Fruit fly (Drosophila melanogaster) whole organism, embryonic: ENCODE results near the gene kra.

Source experiments
- ATbp ChIP-seq: fragments of 200-800 bp; sonication (Bioruptor generic); optimal IDR thresholded peaks from 2 replicates; lab custom pipeline; 2017; ENCODE audit warnings: missing biosample characterization, mild to moderate bottlenecking, missing genetic modification characterization, missing genetic modification reagents
- Asciz ChIP-seq: fragments of 200-800 bp; sonication (Bioruptor generic); optimal IDR thresholded peaks from 2 replicates; lab custom pipeline; 2017; ENCODE audit warnings: missing biosample characterization, mild to moderate bottlenecking, missing genetic modification characterization, missing genetic modification reagents
- C15 ChIP-seq: fragments of 200-800 bp; sonication (Bioruptor generic); IDR thresholded peaks from 3 replicates; pipeline ENCODE4 v1.3.6; 2022; ENCODE audit warnings: missing biosample characterization, missing genetic modification characterization
- CG10431 ChIP-seq: fragments of 200-800 bp; sonication (Bioruptor generic); optimal IDR thresholded peaks from 3 replicates; lab custom pipeline; 2018; ENCODE audit warnings: missing biosample characterization, mild to moderate bottlenecking, missing genetic modification characterization
- CG10543 ChIP-seq: fragments of 200-800 bp; sonication (Bioruptor generic); optimal IDR thresholded peaks from 3 replicates; lab custom pipeline; 2017; ENCODE audit warnings: missing biosample characterization, mild to moderate bottlenecking, missing genetic modification characterization, moderate library complexity
- CG12299 ChIP-seq: fragments of 200-800 bp; sonication (Bioruptor generic); optimal IDR thresholded peaks from 2 replicates; lab custom pipeline; 2018; ENCODE audit warnings: missing biosample characterization, mild to moderate bottlenecking, missing genetic modification characterization
- CG14014 ChIP-seq: fragments of 200-800 bp; sonication (Bioruptor generic); IDR thresholded peaks from 2 replicates; pipeline ENCODE4 v1.3.6; 2022; ENCODE audit warnings: missing biosample characterization, missing genetic modification characterization
- CG14441 ChIP-seq: fragments of 200-800 bp; sonication (Bioruptor generic); IDR thresholded peaks from 2 replicates; pipeline ENCODE4 v1.3.6; 2022; ENCODE audit warnings: missing biosample characterization, missing genetic modification characterization
- CG14667 ChIP-seq: fragments of 200-800 bp; sonication (Bioruptor generic); IDR thresholded peaks from 2 replicates; pipeline ENCODE4 v1.3.6; 2022; ENCODE audit warnings: missing biosample characterization, missing genetic modification characterization
- CG16779 ChIP-seq: fragments of 200-800 bp; sonication (Bioruptor generic); IDR thresholded peaks from 2 replicates; pipeline ENCODE4 v1.3.6; 2022; ENCODE audit warnings: missing biosample characterization, missing genetic modification characterization
- CG17802 ChIP-seq: fragments of 200-800 bp; sonication (Bioruptor generic); optimal IDR thresholded peaks from 2 replicates; lab custom pipeline; 2018; ENCODE audit warnings: missing biosample characterization, mild to moderate bottlenecking, missing genetic modification characterization, moderate library complexity
- CG18476 ChIP-seq: fragments of 200-800 bp; sonication (Bioruptor generic); optimal IDR thresholded peaks from 2 replicates; lab custom pipeline; 2016; ENCODE audit warnings: missing biosample characterization, mild to moderate bottlenecking, missing genetic modification characterization
- CG2129 ChIP-seq: fragments of 200-800 bp; sonication (Bioruptor generic); IDR thresholded peaks from 2 replicates; pipeline ENCODE4 v1.3.6; 2022; ENCODE audit warnings: missing biosample characterization, missing genetic modification characterization; ENCODE audit not compliant: partially characterized antibody
- CG2875 ChIP-seq: fragments of 200-800 bp; sonication (Bioruptor generic); optimal IDR thresholded peaks from 2 replicates; lab custom pipeline; 2017; ENCODE audit warnings: missing biosample characterization, mild to moderate bottlenecking, missing genetic modification characterization, missing genetic modification reagents
- CG31441 ChIP-seq: fragments of 200-800 bp; sonication (Bioruptor generic); IDR thresholded peaks from 2 replicates; pipeline ENCODE4 v1.3.6; 2022; ENCODE audit warnings: missing biosample characterization, missing genetic modification characterization
- CG3847 ChIP-seq: fragments of 200-800 bp; sonication (Bioruptor generic); IDR thresholded peaks from 2 replicates; pipeline ENCODE4 v1.3.6; 2022; ENCODE audit warnings: missing biosample characterization, missing genetic modification characterization
- CG4328 ChIP-seq: fragments of 200-800 bp; sonication (Bioruptor generic); optimal IDR thresholded peaks from 3 replicates; lab custom pipeline; 2017; ENCODE audit warnings: missing biosample characterization, missing genetic modification reagents, missing genetic modification characterization
- CG4707 ChIP-seq: fragments of 200-800 bp; sonication (Bioruptor generic); optimal IDR thresholded peaks from 2 replicates; lab custom pipeline; 2018; ENCODE audit warnings: missing biosample characterization, mild to moderate bottlenecking, missing genetic modification characterization, moderate library complexity
- CG4854 ChIP-seq: fragments of 200-800 bp; sonication (Bioruptor generic); optimal IDR thresholded peaks from 2 replicates; lab custom pipeline; 2016; ENCODE audit warnings: missing biosample characterization, missing genetic modification characterization, inconsistent platforms
- CG5245 ChIP-seq: fragments of 200-800 bp; sonication (Bioruptor generic); optimal IDR thresholded peaks from 3 replicates; lab custom pipeline; 2016; ENCODE audit warnings: missing biosample characterization, missing genetic modification characterization
- CG7271 ChIP-seq: fragments of 200-800 bp; sonication (Bioruptor generic); optimal IDR thresholded peaks from 2 replicates; lab custom pipeline; 2018; ENCODE audit warnings: missing biosample characterization, mild to moderate bottlenecking, missing genetic modification characterization, moderate library complexity
- CG7357 ChIP-seq: fragments of 200-800 bp; sonication (Bioruptor generic); IDR thresholded peaks from 3 replicates; pipeline ENCODE4 v1.3.6; 2022; ENCODE audit warnings: missing biosample characterization, missing genetic modification characterization
- CG8089 ChIP-seq: fragments of 200-800 bp; sonication (Bioruptor generic); optimal IDR thresholded peaks from 3 replicates; lab custom pipeline; 2016; ENCODE audit warnings: missing biosample characterization, missing genetic modification characterization
- CG8359 ChIP-seq: fragments of 200-800 bp; sonication (Bioruptor generic); optimal IDR thresholded peaks from 2 replicates; lab custom pipeline; 2017; ENCODE audit warnings: missing biosample characterization, mild to moderate bottlenecking, missing genetic modification characterization, borderline replicate concordance
- CG8924 ChIP-seq: fragments of 200-800 bp; optimal IDR thresholded peaks from 3 replicates; lab custom pipeline; 2019; ENCODE audit warnings: missing biosample characterization, mild to moderate bottlenecking, missing genetic modification characterization, moderate library complexity
- D ChIP-seq, 2 experiments: fragments of 200-800 bp in 1 of 2; fragments of >200 bp in 1 of 2; sonication (Bioruptor generic) in 1 of 2; optimal IDR thresholded peaks; 2 replicates in 1 of 2; 3 replicates in 1 of 2; lab custom pipeline; 2017; ENCODE audit warnings: mild to moderate bottlenecking in 1 of 2, missing biosample characterization in 1 of 2, missing genetic modification characterization in 1 of 2, missing genetic modification reagents in 1 of 2
- E2f2 ChIP-seq: fragments of 200-800 bp; sonication (Bioruptor generic); IDR thresholded peaks from 2 replicates; pipeline ENCODE4 v1.3.6; 2022; ENCODE audit warnings: missing biosample characterization, missing genetic modification characterization
- H2.0 ChIP-seq: fragments of 200-800 bp; sonication (Bioruptor generic); IDR thresholded peaks from 2 replicates; pipeline ENCODE4 v1.3.6; 2022; ENCODE audit warnings: missing biosample characterization, missing genetic modification characterization
- Hand ChIP-seq: fragments of 200-800 bp; sonication (Bioruptor generic); optimal IDR thresholded peaks from 2 replicates; lab custom pipeline; 2017; ENCODE audit warnings: mild to moderate bottlenecking, missing biosample characterization, missing genetic modification reagents, missing genetic modification characterization
- MESR4 ChIP-seq: fragments of 200-800 bp; sonication (Bioruptor generic); optimal IDR thresholded peaks from 2 replicates; lab custom pipeline; 2018; ENCODE audit warnings: missing biosample characterization, mild to moderate bottlenecking, missing genetic modification characterization, moderate library complexity
- Nf-YC ChIP-seq: fragments of 200-800 bp; optimal IDR thresholded peaks from 3 replicates; lab custom pipeline; 2019; ENCODE audit warnings: missing biosample characterization, mild to moderate bottlenecking, missing genetic modification characterization, moderate library complexity
- Ssrp ChIP-seq: fragments of 200-800 bp; sonication (Bioruptor generic); optimal IDR thresholded peaks from 2 replicates; lab custom pipeline; 2018; ENCODE audit warnings: missing biosample characterization, mild to moderate bottlenecking, missing genetic modification characterization, moderate library complexity
- Usf ChIP-seq: fragments of 200-800 bp; sonication (Bioruptor generic); optimal IDR thresholded peaks from 2 replicates; lab custom pipeline; 2017; ENCODE audit warnings: missing genotype, missing biosample characterization, missing genetic modification characterization
- al ChIP-seq: fragments of 200-800 bp; sonication (Bioruptor generic); IDR thresholded peaks from 2 replicates; pipeline ENCODE4 v1.3.6; 2022; ENCODE audit warnings: missing biosample characterization, missing genetic modification characterization
- fd64A ChIP-seq: fragments of 200-800 bp; sonication (Bioruptor generic); optimal IDR thresholded peaks from 3 replicates; lab custom pipeline; 2018; ENCODE audit warnings: missing biosample characterization, mild to moderate bottlenecking, missing genetic modification characterization
- gcm ChIP-seq: fragments of 200-800 bp; sonication (Bioruptor generic); optimal IDR thresholded peaks from 2 replicates; lab custom pipeline; 2019; ENCODE audit warnings: missing biosample characterization, mild to moderate bottlenecking, missing genetic modification characterization, moderate library complexity
- jumu ChIP-seq: fragments of 200-800 bp; sonication (Bioruptor generic); optimal IDR thresholded peaks from 3 replicates; lab custom pipeline; 2016; ENCODE audit warnings: missing biosample characterization, missing genetic modification characterization
- kah ChIP-seq: fragments of 200-800 bp; sonication (Bioruptor generic); optimal IDR thresholded peaks from 2 replicates; lab custom pipeline; 2018; ENCODE audit warnings: missing biosample characterization, mild to moderate bottlenecking, missing genetic modification characterization
- lmd ChIP-seq: fragments of 200-800 bp; sonication (Bioruptor generic); IDR thresholded peaks from 2 replicates; pipeline ENCODE4 v1.3.6; 2022; ENCODE audit warnings: missing biosample characterization, missing genetic modification characterization
- mirr ChIP-seq: fragments of 200-800 bp; sonication (Bioruptor generic); optimal IDR thresholded peaks from 3 replicates; lab custom pipeline; 2018; ENCODE audit warnings: missing biosample characterization, mild to moderate bottlenecking, missing genetic modification characterization
- nom ChIP-seq: fragments of 200-800 bp; sonication (Bioruptor generic); optimal IDR thresholded peaks from 2 replicates; lab custom pipeline; 2017; ENCODE audit warnings: missing biosample characterization, missing genetic modification characterization, mild to moderate bottlenecking, moderate library complexity, missing genetic modification reagents
- repo ChIP-seq: fragments of 200-800 bp; sonication (Bioruptor generic); optimal IDR thresholded peaks from 2 replicates; lab custom pipeline; 2016; ENCODE audit warnings: missing biosample characterization, missing genetic modification characterization
- rib ChIP-seq: fragments of 200-800 bp; sonication (Bioruptor generic); IDR thresholded peaks from 2 replicates; pipeline ENCODE4 v1.3.6; 2022; ENCODE audit warnings: missing biosample characterization, missing genetic modification characterization
- sens-2 ChIP-seq: fragments of 200-800 bp; sonication (Bioruptor generic); IDR thresholded peaks from 2 replicates; pipeline ENCODE4 v1.3.6; 2022; ENCODE audit warnings: missing biosample characterization, missing genetic modification characterization
- sisA ChIP-seq: fragments of 200-800 bp; sonication (Bioruptor generic); IDR thresholded peaks from 2 replicates; pipeline ENCODE4 v1.3.6; 2022; ENCODE audit warnings: missing biosample characterization, missing genetic modification characterization
- sug ChIP-seq: fragments of 200-800 bp; optimal IDR thresholded peaks from 2 replicates; lab custom pipeline; 2019; ENCODE audit warnings: missing biosample characterization, mild to moderate bottlenecking, missing genetic modification characterization, moderate library complexity
- tna ChIP-seq: fragments of 200-800 bp; sonication (Bioruptor generic); IDR thresholded peaks from 2 replicates; pipeline ENCODE4 v1.3.6; 2022; ENCODE audit warnings: missing biosample characterization, missing genetic modification characterization; ENCODE audit not compliant: partially characterized antibody
- toy ChIP-seq: fragments of 200-800 bp; sonication (Bioruptor generic); IDR thresholded peaks from 2 replicates; pipeline ENCODE4 v1.3.6; 2022; ENCODE audit warnings: missing biosample characterization, missing genetic modification characterization
- vnd ChIP-seq: fragments of 200-800 bp; sonication (Bioruptor generic); IDR thresholded peaks from 3 replicates; pipeline ENCODE4 v1.3.6; 2022; ENCODE audit warnings: missing biosample characterization, missing genetic modification characterization; ENCODE audit not compliant: partially characterized antibody

The kra gene

dm6 chr3R:5622985-5623630 lies 22.2 kb upstream of the kra start (continued):
- peak; percentile 91 for TF ChIP-seq CG2875 (GFP tag; lab: Kevin White, UChicago)
- TF ChIP-seq Nf-YC, result peak; percentile 43
- TF ChIP-seq kah (GFP tag; lab: Kevin White, UChicago), result peak; percentile 63
- TF ChIP-seq CG7357, result no peak
- TF ChIP-seq al (GFP tag; lab: Robert Waterston, UW), result no peak
- TF ChIP-seq CG18476, result peak; percentile 64
- peak; percentile 89 for TF ChIP-seq CG4328 (GFP tag; lab: Kevin White, UChicago)
- TF ChIP-seq CG14667 (GFP tag; lab: Robert Waterston, UW), result no peak
- no peak for TF ChIP-seq CG3847 (GFP tag; lab: Robert Waterston, UW)
- peak; percentile 96 for TF ChIP-seq CG10431 (GFP tag; lab: Kevin White, UChicago)
- peak; percentile 57 for TF ChIP-seq sug
- TF ChIP-seq CG8089 (GFP tag; lab: Kevin White, UChicago), result peak; percentile 79
- TF ChIP-seq CG31441 (GFP tag; lab: Robert Waterston, UW), result no peak
- peak; percentile 91 for TF ChIP-seq Asciz (GFP tag; lab: Kevin White, UChicago)
- TF ChIP-seq CG8924 (tag; lab: Kevin White, UChicago), result peak; percentile 89
- TF ChIP-seq rib (GFP tag; lab: Robert Waterston, UW), result no peak
- TF ChIP-seq Ssrp (tag; lab: Kevin White, UChicago), result no peak
- peak; percentile 90 for TF ChIP-seq mirr (GFP tag; lab: Kevin White, UChicago)
- peak; percentile 51 for TF ChIP-seq Hand (GFP tag; lab: Kevin White, UChicago)
- TF ChIP-seq CG10543 (GFP tag; lab: Kevin White, UChicago), result peak; percentile 90
- no peak for TF ChIP-seq tna (GFP tag; lab: Robert Waterston, UW)
- TF ChIP-seq gcm (GFP tag; lab: Kevin White, UChicago), result peak; percentile 79
- TF ChIP-seq vnd, result no peak
- peak; percentile 93 for TF ChIP-seq ATbp (GFP tag; lab: Kevin White, UChicago)
- no peak for TF ChIP-seq CG17802 (tag; lab: Kevin White, UChicago)
- TF ChIP-seq CG4854 (GFP tag; lab: Kevin White, UChicago), result peak; percentile 77
- peak; percentile 49 for TF ChIP-seq MESR4 (GFP tag; lab: Kevin White, UChicago)
- peak; percentile 89 for TF ChIP-seq CG4707 (GFP tag; lab: Kevin White, UChicago)
- no peak for TF ChIP-seq C15 (GFP tag; lab: Robert Waterston, UW)
- TF ChIP-seq sens-2 (GFP tag; lab: Robert Waterston, UW), result no peak
- TF ChIP-seq sisA (GFP tag; lab: Robert Waterston, UW), result no peak
- TF ChIP-seq fd64A (GFP tag; lab: Kevin White, UChicago), result peak; percentile 86
- TF ChIP-seq jumu, result peak; percentile 41
- TF ChIP-seq D (optimal IDR thresholded peaks at IDR 0.05; lab: Kevin White, UChicago), result no peak
- TF ChIP-seq D (GFP tag; optimal IDR thresholded peaks at IDR 0.05; lab: Kevin White, UChicago), result peak; percentile 85
- TF ChIP-seq CG5245 (GFP tag; lab: Kevin White, UChicago), result peak; percentile 72
- no peak for TF ChIP-seq H2.0 (GFP tag; lab: Robert Waterston, UW)
- no peak for TF ChIP-seq CG14014 (GFP tag; lab: Robert Waterston, UW)
- TF ChIP-seq toy, result no peak
- peak; percentile 75 for TF ChIP-seq repo (GFP tag; lab: Kevin White, UChicago)
- no peak for TF ChIP-seq CG2129
- no peak for TF ChIP-seq E2f2
- peak; percentile 78 for TF ChIP-seq CG7271 (tag; lab: Kevin White, UChicago)
- no peak for TF ChIP-seq lmd (GFP tag; lab: Robert Waterston, UW)
- TF ChIP-seq nom, result peak; percentile 68
- TF ChIP-seq CG14441 (GFP tag; lab: Robert Waterston, UW), result no peak
- peak; percentile 90 for TF ChIP-seq CG12299 (tag; lab: Kevin White, UChicago)
- no peak for TF ChIP-seq CG16779 (GFP tag; lab: Robert Waterston, UW)
- no peak for TF ChIP-seq Usf (GFP tag; lab: Kevin White, UChicago)
- peak; percentile 65 for TF ChIP-seq CG8359
